Fruit fly (Drosophila melanogaster) whole organism, embryonic: Measurements from ENCODE around the gene Sc2.

Experiments
- Abd-B ChIP-seq: fragments of 200-800 bp; sonication (Bioruptor generic); optimal IDR thresholded peaks from 2 replicates; lab custom pipeline; 2018; ENCODE audit warnings: missing biosample characterization, mild to moderate bottlenecking, missing genetic modification characterization, moderate library complexity
- Atf3 ChIP-seq: fragments of 200-800 bp; sonication (Bioruptor generic); optimal IDR thresholded peaks from 3 replicates; lab custom pipeline; 2016; ENCODE audit warnings: missing biosample characterization, missing genetic modification characterization
- Bgb ChIP-seq: fragments of 200-800 bp; sonication (Bioruptor generic); IDR thresholded peaks from 2 replicates; pipeline ENCODE4 v1.3.6; 2022; ENCODE audit warnings: missing biosample characterization, missing genetic modification characterization; ENCODE audit not compliant: partially characterized antibody
- CG10462 ChIP-seq: fragments of 200-800 bp; sonication (Bioruptor generic); optimal IDR thresholded peaks from 2 replicates; lab custom pipeline; 2016; ENCODE audit warnings: missing biosample characterization, missing genetic modification characterization
- CG1529 ChIP-seq: fragments of 200-800 bp; sonication (Bioruptor generic); optimal IDR thresholded peaks from 3 replicates; lab custom pipeline; 2018; ENCODE audit warnings: missing biosample characterization, missing genetic modification characterization
- CG15479 ChIP-seq: fragments of 200-800 bp; sonication (Bioruptor generic); optimal IDR thresholded peaks from 3 replicates; lab custom pipeline; 2019; ENCODE audit warnings: missing biosample characterization, mild to moderate bottlenecking, missing genetic modification characterization, moderate library complexity
- CG17612 ChIP-seq: fragments of 200-800 bp; sonication (Bioruptor generic); IDR thresholded peaks from 2 replicates; pipeline ENCODE4 v1.3.6; 2022; ENCODE audit warnings: missing biosample characterization, missing genetic modification characterization
- CG18764 ChIP-seq: fragments of 200-800 bp; sonication (Bioruptor generic); optimal IDR thresholded peaks from 3 replicates; lab custom pipeline; 2016; ENCODE audit warnings: missing biosample characterization, missing genetic modification characterization
- CG2116 ChIP-seq: fragments of 200-800 bp; sonication (Bioruptor generic); optimal IDR thresholded peaks from 3 replicates; lab custom pipeline; 2018; ENCODE audit warnings: missing biosample characterization, mild to moderate bottlenecking, missing genetic modification characterization
- CG3281 ChIP-seq: fragments of 200-800 bp; sonication (Bioruptor generic); optimal IDR thresholded peaks from 3 replicates; lab custom pipeline; 2017; ENCODE audit warnings: missing biosample characterization, mild to moderate bottlenecking, missing genetic modification characterization
- CG34224 ChIP-seq: fragments of 200-800 bp; sonication (Bioruptor generic); IDR thresholded peaks from 3 replicates; pipeline ENCODE4 v1.3.6; 2022; ENCODE audit warnings: missing biosample characterization, missing genetic modification characterization; ENCODE audit not compliant: partially characterized antibody
- CG4617 ChIP-seq: fragments of 200-800 bp; sonication (Bioruptor generic); optimal IDR thresholded peaks from 3 replicates; lab custom pipeline; 2016; ENCODE audit warnings: missing biosample characterization, missing genetic modification characterization, borderline replicate concordance
- CG4820 ChIP-seq: fragments of 200-800 bp; sonication (Bioruptor generic); optimal IDR thresholded peaks from 3 replicates; lab custom pipeline; 2016; ENCODE audit warnings: missing biosample characterization, missing genetic modification characterization
- CG5180 ChIP-seq: fragments of 200-800 bp; sonication (Bioruptor generic); optimal IDR thresholded peaks from 3 replicates; lab custom pipeline; 2017; ENCODE audit warnings: missing biosample characterization, missing genetic modification characterization, mild to moderate bottlenecking, moderate library complexity, missing genetic modification reagents
- CG6254 ChIP-seq: fragments of 200-800 bp; sonication (Bioruptor generic); optimal IDR thresholded peaks from 3 replicates; lab custom pipeline; 2017; ENCODE audit warnings: mild to moderate bottlenecking, missing biosample characterization, missing genetic modification reagents, missing genetic modification characterization
- CG7357 ChIP-seq: fragments of 200-800 bp; sonication (Bioruptor generic); IDR thresholded peaks from 3 replicates; pipeline ENCODE4 v1.3.6; 2022; ENCODE audit warnings: missing biosample characterization, missing genetic modification characterization
- CG7372 ChIP-seq: fragments of 200-800 bp; sonication (Bioruptor generic); IDR thresholded peaks from 2 replicates; pipeline ENCODE4 v1.3.6; 2022; ENCODE audit warnings: missing biosample characterization, missing genetic modification characterization
- CG8290 ChIP-seq, 3 experiments: fragments of 200-800 bp; sonication (Bioruptor generic); optimal IDR thresholded peaks; 2 replicates each; lab custom pipeline; 2016 to 2019; ENCODE audit warnings: missing biosample characterization in 3 of 3, missing genetic modification characterization in 3 of 3, mild to moderate bottlenecking in 2 of 3, moderate library complexity in 1 of 3
- CG9932 ChIP-seq: fragments of 200-800 bp; sonication (Bioruptor generic); IDR thresholded peaks from 2 replicates; pipeline ENCODE4 v1.3.6; 2022; ENCODE audit warnings: missing biosample characterization, missing genetic modification characterization
- Dll ChIP-seq: fragments of 200-800 bp; sonication (Bioruptor generic); IDR thresholded peaks from 4 replicates; pipeline ENCODE4 v1.3.6; 2022; ENCODE audit warnings: missing biosample characterization, missing genetic modification characterization; ENCODE audit not compliant: partially characterized antibody
- ERR ChIP-seq: fragments of 200-800 bp; sonication (Bioruptor generic); optimal IDR thresholded peaks from 2 replicates; lab custom pipeline; 2016; ENCODE audit warnings: missing biosample characterization, missing genetic modification characterization
- HLHmδ ChIP-seq: fragments of 200-800 bp; sonication (Bioruptor generic); optimal IDR thresholded peaks from 2 replicates; lab custom pipeline; 2018; ENCODE audit warnings: missing biosample characterization, mild to moderate bottlenecking, missing genetic modification characterization, moderate library complexity
- Hr51 ChIP-seq, 2 experiments: fragments of 200-800 bp; sonication (Bioruptor generic); optimal IDR thresholded peaks; 2 replicates in 1 of 2; 3 replicates in 1 of 2; lab custom pipeline; 2016 to 2018; ENCODE audit warnings: missing biosample characterization in 2 of 2, missing genetic modification characterization in 2 of 2, mild to moderate bottlenecking in 1 of 2, moderate library complexity in 1 of 2
- Lpt ChIP-seq: fragments of >200 bp; optimal IDR thresholded peaks from 2 replicates; lab custom pipeline; 2018; ENCODE audit warnings: missing biosample characterization, missing genetic modification characterization
- Med ChIP-seq: fragments of 200-800 bp; sonication (Bioruptor generic); peaks from one replicate; lab custom pipeline; 2016; ENCODE audit warnings: missing biosample characterization, missing genetic modification characterization, mild to moderate bottlenecking, inconsistent platforms, moderate library complexity
- Pdp1 ChIP-seq, 2 experiments: fragments of 200-800 bp; sonication (Bioruptor generic); optimal IDR thresholded peaks; 3 replicates each; lab custom pipeline; 2016; ENCODE audit warnings: missing biosample characterization in 2 of 2, missing genetic modification characterization in 2 of 2, mild to moderate bottlenecking in 1 of 2, moderate library complexity in 1 of 2
- Sry-δ ChIP-seq: fragments of 200-800 bp; sonication (Bioruptor generic); optimal IDR thresholded peaks from 2 replicates; lab custom pipeline; 2016; ENCODE audit warnings: missing biosample characterization, missing genetic modification characterization
- cg ChIP-seq: fragments of 200-800 bp; sonication (Bioruptor generic); optimal IDR thresholded peaks from 3 replicates; lab custom pipeline; 2019; ENCODE audit warnings: missing biosample characterization, mild to moderate bottlenecking, missing genetic modification characterization, moderate library complexity
- ewg ChIP-seq: fragments of 200-800 bp; sonication (Bioruptor generic); optimal IDR thresholded peaks from 3 replicates; lab custom pipeline; 2017; ENCODE audit warnings: mild to moderate bottlenecking, missing biosample characterization, missing genetic modification reagents, missing genetic modification characterization
- fd64A ChIP-seq: fragments of 200-800 bp; sonication (Bioruptor generic); optimal IDR thresholded peaks from 3 replicates; lab custom pipeline; 2018; ENCODE audit warnings: missing biosample characterization, mild to moderate bottlenecking, missing genetic modification characterization
- fru ChIP-seq: fragments of >200 bp; optimal IDR thresholded peaks from 2 replicates; lab custom pipeline; 2017
- grau ChIP-seq: fragments of 200-800 bp; optimal IDR thresholded peaks from 3 replicates; lab custom pipeline; 2019; ENCODE audit warnings: missing biosample characterization, mild to moderate bottlenecking, missing genetic modification characterization, moderate library complexity
- h ChIP-seq: fragments of >200 bp; optimal IDR thresholded peaks from 2 replicates; lab custom pipeline; 2017
- ham ChIP-seq: fragments of 200-800 bp; sonication (Bioruptor generic); IDR thresholded peaks from 2 replicates; pipeline ENCODE4 v1.3.6; 2022; ENCODE audit warnings: missing biosample characterization, missing genetic modification characterization
- jing ChIP-seq: fragments of 200-800 bp; sonication (Bioruptor generic); optimal IDR thresholded peaks from 2 replicates; lab custom pipeline; 2018; ENCODE audit warnings: missing biosample characterization, mild to moderate bottlenecking, missing genetic modification characterization
- ken ChIP-seq: fragments of 200-800 bp; sonication (Bioruptor generic); IDR thresholded peaks from 3 replicates; pipeline ENCODE4 v1.3.6; 2022; ENCODE audit warnings: missing biosample characterization, missing genetic modification characterization
- kni ChIP-seq: fragments of 200-800 bp; sonication (Bioruptor generic); optimal IDR thresholded peaks from 3 replicates; lab custom pipeline; 2017; ENCODE audit warnings: mild to moderate bottlenecking, missing biosample characterization, missing genetic modification reagents, missing genetic modification characterization
- lov ChIP-seq, 2 experiments: fragments of 200-800 bp in 1 of 2; fragments of >200 bp in 1 of 2; sonication (Bioruptor generic) in 1 of 2; IDR thresholded peaks in 1 of 2; optimal IDR thresholded peaks in 1 of 2; 2 replicates in 1 of 2; 3 replicates in 1 of 2; pipeline versions ENCODE4 v1.3.6 to Lab custom; 2017 to 2022; ENCODE audit warnings: missing biosample characterization in 1 of 2, missing genetic modification characterization in 1 of 2
- nom ChIP-seq: fragments of 200-800 bp; sonication (Bioruptor generic); optimal IDR thresholded peaks from 2 replicates; lab custom pipeline; 2017; ENCODE audit warnings: missing biosample characterization, missing genetic modification characterization, mild to moderate bottlenecking, moderate library complexity, missing genetic modification reagents
- pita ChIP-seq: fragments of 200-800 bp; sonication (Bioruptor generic); optimal IDR thresholded peaks from 2 replicates; lab custom pipeline; 2017; ENCODE audit warnings: missing biosample characterization, mild to moderate bottlenecking, missing genetic modification characterization
- scrt ChIP-seq: fragments of 200-800 bp; sonication (Bioruptor generic); optimal IDR thresholded peaks from 2 replicates; lab custom pipeline; 2018; ENCODE audit warnings: missing biosample characterization, mild to moderate bottlenecking, missing genetic modification characterization, moderate library complexity
- sens ChIP-seq: fragments of 200-800 bp; sonication (Bioruptor generic); peaks from one replicate; lab custom pipeline; 2016; ENCODE audit warnings: missing biosample characterization, missing genetic modification characterization
- sisA ChIP-seq: fragments of 200-800 bp; sonication (Bioruptor generic); IDR thresholded peaks from 2 replicates; pipeline ENCODE4 v1.3.6; 2022; ENCODE audit warnings: missing biosample characterization, missing genetic modification characterization
- slp2 ChIP-seq: fragments of 200-800 bp; sonication (Bioruptor generic); optimal IDR thresholded peaks from 2 replicates; lab custom pipeline; 2016; ENCODE audit warnings: missing biosample characterization, missing genetic modification characterization
- sna ChIP-seq: fragments of 200-800 bp; sonication (Bioruptor generic); IDR thresholded peaks from 2 replicates; pipeline ENCODE4 v1.3.6; 2022; ENCODE audit warnings: missing biosample characterization, missing genetic modification characterization; ENCODE audit not compliant: partially characterized antibody
- tap ChIP-seq: fragments of 200-800 bp; optimal IDR thresholded peaks from 3 replicates; lab custom pipeline; 2019; ENCODE audit warnings: missing biosample characterization, mild to moderate bottlenecking, missing genetic modification characterization, moderate library complexity
- vvl ChIP-seq: fragments of 200-800 bp; sonication (Bioruptor generic); IDR thresholded peaks from 2 replicates; pipeline ENCODE4 v1.3.6; 2022; ENCODE audit warnings: missing biosample characterization, missing genetic modification characterization
- z ChIP-seq: fragments of 200-800 bp; sonication (Bioruptor generic); IDR thresholded peaks from 3 replicates; pipeline ENCODE4 v1.3.6; 2022; ENCODE audit warnings: missing biosample characterization, missing genetic modification characterization
- zen ChIP-seq: fragments of 200-800 bp; sonication (Bioruptor generic); optimal IDR thresholded peaks from 3 replicates; lab custom pipeline; 2018; ENCODE audit warnings: missing biosample characterization, mild to moderate bottlenecking, missing genetic modification characterization, moderate library complexity

Sc2 gene

dm6 chr3L:3876861-3877260, 26.4 kb upstream of the Sc2 start (continued):
- TF ChIP-seq ERR (GFP tag; lab: Kevin White, UChicago) (no peak), Dll (GFP tag; lab: Robert Waterston, UW) (0 out of 4 replicates have a peak, but pooled peaks have one; percentile 16), cg (GFP tag; lab: Kevin White, UChicago) (peak; percentile 77), CG15479 (GFP tag; lab: Kevin White, UChicago) (peak; percentile 79), CG6254 (GFP tag; lab: Kevin White, UChicago) (peak; percentile 2), CG34224 (no peak), zen (tag; lab: Kevin White, UChicago) (peak; percentile 57), Med (peak; percentile 34), HLHmδ (GFP tag; lab: Kevin White, UChicago) (peak; percentile 7), Pdp1 (GFP tag; optimal IDR thresholded peaks at IDR 0.05; lab: Kevin White, UChicago) (no peak), scrt (no peak), CG17612 (no peak), CG10462 (no peak), tap (tag; lab: Kevin White, UChicago) (no peak), vvl (GFP tag; lab: Robert Waterston, UW) (peak; percentile 65; the same call in 1 of the 2 replicates), ham (no peak), kni (GFP tag; lab: Kevin White, UChicago) (peak; percentile 34), fru (lab: Kevin White, UChicago) (no peak)

DNA sequence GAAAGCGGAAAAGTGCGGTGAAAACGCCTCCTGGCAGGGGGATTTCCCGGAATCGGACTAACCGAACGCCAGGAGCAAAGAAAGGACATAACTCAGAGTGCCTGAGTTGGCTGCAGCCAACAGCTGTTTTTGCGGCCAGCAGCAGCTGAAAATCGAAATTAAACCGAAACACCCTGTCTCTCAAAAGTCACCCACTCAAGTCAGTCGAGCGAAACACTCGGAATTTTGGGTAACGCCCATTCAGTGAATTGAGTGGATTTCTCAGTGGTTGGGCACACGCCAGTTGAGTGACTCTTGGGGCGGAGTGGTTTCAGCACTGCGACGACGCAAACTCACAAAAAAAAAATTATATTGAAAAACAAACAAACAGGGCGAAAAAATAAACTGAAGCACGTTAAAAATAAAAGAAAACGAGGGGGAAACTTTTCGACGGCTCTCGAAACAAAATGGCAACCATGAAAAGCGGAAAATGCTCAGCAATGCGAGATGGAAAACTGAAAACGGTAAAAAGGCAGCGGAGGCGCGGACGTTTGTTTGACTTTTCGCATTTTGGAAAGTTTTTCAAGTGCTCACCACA, 24.5 kb upstream of the Sc2 start:
- TF ChIP-seq grau (tag; lab: Kevin White, UChicago) (no peak), pita (GFP tag; lab: Kevin White, UChicago) (no peak), Sry-δ (GFP tag; lab: Kevin White, UChicago) (no peak), CG18764 (GFP tag; lab: Kevin White, UChicago) (no peak), z (GFP tag; lab: Robert Waterston, UW) (peak; percentile 99), CG1529 (GFP tag; lab: Kevin White, UChicago) (no peak), CG2116 (GFP tag; lab: Kevin White, UChicago) (no peak), fd64A (GFP tag; lab: Kevin White, UChicago) (no peak), Abd-B (no peak), CG3281 (GFP tag; lab: Kevin White, UChicago) (no peak), slp2 (no peak), sna (GFP tag; lab: Robert Waterston, UW) (0 out of 2 replicates have a peak, but pooled peaks have one; percentile 49), Atf3 (GFP tag; lab: Kevin White, UChicago) (no peak), jing (GFP tag; lab: Kevin White, UChicago) (peak; percentile 14), CG4617 (GFP tag; lab: Kevin White, UChicago) (no peak), sens (GFP tag; lab: Kevin White, UChicago) (no peak), ewg (GFP tag; lab: Kevin White, UChicago) (peak; percentile 21), CG5180 (GFP tag; lab: Kevin White, UChicago) (no peak), CG7357 (no peak), CG7372 (GFP tag; lab: Robert Waterston, UW) (no peak), lov (optimal IDR thresholded peaks at IDR 0.05; lab: Kevin White, UChicago) (no peak), lov (GFP tag; IDR thresholded peaks at IDR 0.05; lab: Robert Waterston, UW) (no peak), sisA (GFP tag; lab: Robert Waterston, UW) (no peak), CG4820 (GFP tag; lab: Kevin White, UChicago) (no peak), Hr51 (GFP tag; optimal IDR thresholded peaks at IDR 0.05; lab: Kevin White, UChicago) (no peak), ken (GFP tag; lab: Robert Waterston, UW) (no peak), nom (GFP tag; lab: Kevin White, UChicago) (peak; percentile 95), Bgb (peak; percentile 60; the same call in 1 of the 2 replicates), Lpt (GFP tag; lab: Kevin White, UChicago) (no peak), CG9932 (GFP tag; lab: Robert Waterston, UW) (no peak), CG8290 (GFP tag; optimal IDR thresholded peaks at IDR 0.05; lab: Kevin White, UChicago) (no peak), CG8290 (tag; optimal IDR thresholded peaks at IDR 0.05; lab: Kevin White, UChicago) (no peak), h (lab: Kevin White, UChicago) (no peak)
